Fruit fly (Drosophila melanogaster) whole organism, embryonic: ENCODE results near the gene dmGlut.

Source experiments
- Atf6 ChIP-seq: fragments of 200-800 bp; sonication (Bioruptor generic); IDR thresholded peaks from 2 replicates; pipeline ENCODE4 v1.3.6; 2022; ENCODE audit warnings: missing biosample characterization, missing genetic modification characterization
- CG10462 ChIP-seq: fragments of 200-800 bp; sonication (Bioruptor generic); optimal IDR thresholded peaks from 2 replicates; lab custom pipeline; 2016; ENCODE audit warnings: missing biosample characterization, missing genetic modification characterization
- CG11085 ChIP-seq: fragments of 200-800 bp; sonication (Bioruptor generic); IDR thresholded peaks from 2 replicates; pipeline ENCODE4 v1.3.6; 2022; ENCODE audit warnings: missing biosample characterization, missing genetic modification characterization
- CG11560 ChIP-seq: fragments of 200-800 bp; sonication (Bioruptor generic); IDR thresholded peaks from 3 replicates; pipeline ENCODE4 v1.3.6; 2022; ENCODE audit warnings: missing biosample characterization, missing genetic modification characterization
- CG11695 ChIP-seq: fragments of 200-800 bp; sonication (Bioruptor generic); IDR thresholded peaks from 3 replicates; pipeline ENCODE4 v1.3.6; 2022; ENCODE audit warnings: missing biosample characterization, missing genetic modification characterization
- CG12236 ChIP-seq: fragments of 200-800 bp; sonication (Bioruptor generic); optimal IDR thresholded peaks from 2 replicates; lab custom pipeline; 2016; ENCODE audit warnings: missing biosample characterization, missing genetic modification characterization
- CG18262 ChIP-seq: fragments of 200-800 bp; optimal IDR thresholded peaks from 3 replicates; lab custom pipeline; 2019; ENCODE audit warnings: missing biosample characterization, mild to moderate bottlenecking, missing genetic modification characterization, moderate library complexity
- CG2889 ChIP-seq: fragments of 200-800 bp; sonication (Bioruptor generic); IDR thresholded peaks from 3 replicates; pipeline ENCODE4 v1.3.6; 2022; ENCODE audit warnings: missing biosample characterization, missing genetic modification characterization
- CG31441 ChIP-seq: fragments of 200-800 bp; sonication (Bioruptor generic); IDR thresholded peaks from 2 replicates; pipeline ENCODE4 v1.3.6; 2022; ENCODE audit warnings: missing biosample characterization, missing genetic modification characterization
- CG32767 ChIP-seq: fragments of 200-800 bp; sonication (Bioruptor generic); IDR thresholded peaks from 2 replicates; pipeline ENCODE4 v1.3.6; 2022; ENCODE audit warnings: missing biosample characterization, missing genetic modification characterization
- CG4282 ChIP-seq: fragments of 200-800 bp; sonication (Bioruptor generic); optimal IDR thresholded peaks from 2 replicates; lab custom pipeline; 2016; ENCODE audit warnings: missing biosample characterization, missing genetic modification characterization
- CG5245 ChIP-seq: fragments of 200-800 bp; sonication (Bioruptor generic); optimal IDR thresholded peaks from 3 replicates; lab custom pipeline; 2016; ENCODE audit warnings: missing biosample characterization, missing genetic modification characterization
- CG6813 ChIP-seq: fragments of 200-800 bp; sonication (Bioruptor generic); optimal IDR thresholded peaks from 2 replicates; lab custom pipeline; 2017; ENCODE audit warnings: missing biosample characterization, missing genetic modification characterization, mild to moderate bottlenecking, moderate library complexity, missing genetic modification reagents
- CG7987 ChIP-seq: fragments of 200-800 bp; sonication (Bioruptor generic); optimal IDR thresholded peaks from 2 replicates; lab custom pipeline; 2018; ENCODE audit warnings: missing biosample characterization, mild to moderate bottlenecking, missing genetic modification characterization, moderate library complexity
- CG8089 ChIP-seq: fragments of 200-800 bp; sonication (Bioruptor generic); optimal IDR thresholded peaks from 3 replicates; lab custom pipeline; 2016; ENCODE audit warnings: missing biosample characterization, missing genetic modification characterization
- CG8765 ChIP-seq: fragments of 200-800 bp; sonication (Bioruptor generic); IDR thresholded peaks from 2 replicates; pipeline ENCODE4 v1.3.6; 2022; ENCODE audit warnings: missing biosample characterization, missing genetic modification characterization
- Dad ChIP-seq: fragments of 200-800 bp; sonication (Bioruptor generic); optimal IDR thresholded peaks from 3 replicates; lab custom pipeline; 2016; ENCODE audit warnings: missing biosample characterization, missing genetic modification characterization
- Dfd ChIP-seq, 2 experiments: fragments of >200 bp; optimal IDR thresholded peaks; 2 replicates each; lab custom pipeline; 2017; ENCODE audit warnings: missing biosample characterization in 2 of 2, missing genetic modification characterization in 2 of 2
- Ets65A ChIP-seq: fragments of 200-800 bp; sonication (Bioruptor generic); peaks from one replicate; lab custom pipeline; 2016; ENCODE audit warnings: missing biosample characterization, missing genetic modification characterization
- Ets97D ChIP-seq: fragments of 200-800 bp; sonication (Bioruptor generic); optimal IDR thresholded peaks from 3 replicates; lab custom pipeline; 2016; ENCODE audit warnings: missing biosample characterization, missing genetic modification characterization
- HmgZ ChIP-seq: fragments of 200-800 bp; sonication (Bioruptor generic); optimal IDR thresholded peaks from 2 replicates; lab custom pipeline; 2018; ENCODE audit warnings: missing biosample characterization, mild to moderate bottlenecking, missing genetic modification characterization
- Lhr ChIP-seq: fragments of 200-800 bp; sonication (Bioruptor generic); optimal IDR thresholded peaks from 3 replicates; lab custom pipeline; 2017; ENCODE audit warnings: mild to moderate bottlenecking, missing biosample characterization, missing genetic modification reagents, missing genetic modification characterization
- Nf-YA ChIP-seq: fragments of 200-800 bp; sonication (Bioruptor generic); IDR thresholded peaks from 2 replicates; pipeline ENCODE4 v1.3.6; 2022; ENCODE audit warnings: missing biosample characterization, missing genetic modification characterization
- NfI ChIP-seq: fragments of 200-800 bp; sonication (Bioruptor generic); optimal IDR thresholded peaks from 3 replicates; lab custom pipeline; 2018; ENCODE audit warnings: missing biosample characterization, mild to moderate bottlenecking, missing genetic modification characterization, moderate library complexity
- Oli ChIP-seq: fragments of 200-800 bp; sonication (Bioruptor generic); optimal IDR thresholded peaks from 2 replicates; lab custom pipeline; 2018; ENCODE audit warnings: missing biosample characterization, mild to moderate bottlenecking, missing genetic modification characterization, moderate library complexity
- Sry-δ ChIP-seq: fragments of 200-800 bp; sonication (Bioruptor generic); optimal IDR thresholded peaks from 2 replicates; lab custom pipeline; 2016; ENCODE audit warnings: missing biosample characterization, missing genetic modification characterization
- Ssrp ChIP-seq: fragments of 200-800 bp; sonication (Bioruptor generic); optimal IDR thresholded peaks from 2 replicates; lab custom pipeline; 2018; ENCODE audit warnings: missing biosample characterization, mild to moderate bottlenecking, missing genetic modification characterization, moderate library complexity
- Stat92E ChIP-seq, 3 experiments: fragments of >200 bp in 2 of 3; fragments of 200-800 bp in 1 of 3; sonication (Bioruptor generic) in 1 of 3; optimal IDR thresholded peaks; 2 replicates each; lab custom pipeline; 2017 to 2019; ENCODE audit warnings: missing biosample characterization in 3 of 3, missing genetic modification characterization in 3 of 3, mild to moderate bottlenecking in 1 of 3, moderate library complexity in 1 of 3
- chn ChIP-seq: fragments of 200-800 bp; sonication (Bioruptor generic); optimal IDR thresholded peaks from 2 replicates; lab custom pipeline; 2016; ENCODE audit warnings: missing biosample characterization, missing genetic modification characterization
- corto ChIP-seq: fragments of 200-800 bp; sonication (Bioruptor generic); optimal IDR thresholded peaks from 2 replicates; lab custom pipeline; 2016; ENCODE audit warnings: missing biosample characterization, mild to moderate bottlenecking, missing genetic modification characterization, moderate library complexity
- crc ChIP-seq: fragments of 200-800 bp; sonication (Bioruptor generic); optimal IDR thresholded peaks from 2 replicates; lab custom pipeline; 2016; ENCODE audit warnings: missing biosample characterization, missing genetic modification characterization
- cwo ChIP-seq: fragments of 200-800 bp; sonication (Bioruptor generic); optimal IDR thresholded peaks from 3 replicates; lab custom pipeline; 2017; ENCODE audit warnings: missing biosample characterization, missing genetic modification characterization, mild to moderate bottlenecking, moderate library complexity, missing genetic modification reagents
- eve ChIP-seq, 2 experiments: fragments of >200 bp; optimal IDR thresholded peaks; 2 replicates each; lab custom pipeline; 2017; ENCODE audit warnings: missing biosample characterization in 2 of 2, missing genetic modification characterization in 2 of 2
- fd102C ChIP-seq: fragments of 200-800 bp; sonication (Bioruptor generic); optimal IDR thresholded peaks from 2 replicates; lab custom pipeline; 2018; ENCODE audit warnings: missing biosample characterization, mild to moderate bottlenecking, missing genetic modification characterization, moderate library complexity
- gce ChIP-seq: fragments of 200-800 bp; sonication (Bioruptor generic); IDR thresholded peaks from 3 replicates; pipeline ENCODE4 v1.3.6; 2022; ENCODE audit warnings: missing biosample characterization, missing genetic modification characterization
- gcm ChIP-seq: fragments of 200-800 bp; sonication (Bioruptor generic); optimal IDR thresholded peaks from 2 replicates; lab custom pipeline; 2019; ENCODE audit warnings: missing biosample characterization, mild to moderate bottlenecking, missing genetic modification characterization, moderate library complexity
- grau ChIP-seq: fragments of 200-800 bp; optimal IDR thresholded peaks from 3 replicates; lab custom pipeline; 2019; ENCODE audit warnings: missing biosample characterization, mild to moderate bottlenecking, missing genetic modification characterization, moderate library complexity
- hb ChIP-seq: fragments of 200-800 bp; sonication (Bioruptor generic); IDR thresholded peaks from 3 replicates; pipeline ENCODE4 v1.3.6; 2022; ENCODE audit warnings: missing biosample characterization, missing genetic modification characterization; ENCODE audit not compliant: partially characterized antibody
- mld ChIP-seq: fragments of 200-800 bp; sonication (Bioruptor generic); IDR thresholded peaks from 3 replicates; pipeline ENCODE4 v1.3.6; 2022; ENCODE audit warnings: missing biosample characterization, missing genetic modification characterization; ENCODE audit not compliant: partially characterized antibody
- nmo ChIP-seq: fragments of 200-800 bp; sonication (Bioruptor generic); optimal IDR thresholded peaks from 2 replicates; lab custom pipeline; 2018; ENCODE audit warnings: missing biosample characterization, mild to moderate bottlenecking, missing genetic modification characterization, moderate library complexity
- pzg ChIP-seq: fragments of 200-800 bp; sonication (Bioruptor generic); optimal IDR thresholded peaks from 3 replicates; lab custom pipeline; 2018; ENCODE audit warnings: missing biosample characterization, mild to moderate bottlenecking, missing genetic modification characterization, moderate library complexity
- run ChIP-seq: fragments of 200-800 bp; sonication (Bioruptor generic); optimal IDR thresholded peaks from 3 replicates; lab custom pipeline; 2018; ENCODE audit warnings: missing biosample characterization, mild to moderate bottlenecking, missing genetic modification characterization
- schlank ChIP-seq: fragments of 200-800 bp; sonication (Bioruptor generic); optimal IDR thresholded peaks from 2 replicates; lab custom pipeline; 2018; ENCODE audit warnings: missing biosample characterization, mild to moderate bottlenecking, missing genetic modification characterization
- scrt ChIP-seq: fragments of 200-800 bp; sonication (Bioruptor generic); optimal IDR thresholded peaks from 2 replicates; lab custom pipeline; 2018; ENCODE audit warnings: missing biosample characterization, mild to moderate bottlenecking, missing genetic modification characterization, moderate library complexity
- slbo ChIP-seq: fragments of 200-800 bp; sonication (Bioruptor generic); IDR thresholded peaks from 2 replicates; pipeline ENCODE4 v1.3.6; 2022; ENCODE audit warnings: missing biosample characterization, missing genetic modification characterization
- stwl ChIP-seq: fragments of 200-800 bp; sonication (Bioruptor generic); optimal IDR thresholded peaks from 3 replicates; lab custom pipeline; 2018; ENCODE audit warnings: missing biosample characterization, mild to moderate bottlenecking, missing genetic modification characterization, moderate library complexity
- tgo ChIP-seq: fragments of 200-800 bp; sonication (Bioruptor generic); IDR thresholded peaks from 3 replicates; pipeline ENCODE4 v1.3.6; 2022; ENCODE audit warnings: missing biosample characterization, missing genetic modification characterization
- tin ChIP-seq: fragments of 200-800 bp; sonication (Bioruptor generic); optimal IDR thresholded peaks from 3 replicates; lab custom pipeline; 2016; ENCODE audit warnings: missing biosample characterization, missing genetic modification characterization
- tx ChIP-seq: fragments of 200-800 bp; sonication (Bioruptor generic); optimal IDR thresholded peaks from 2 replicates; lab custom pipeline; 2016; ENCODE audit warnings: missing biosample characterization, missing genetic modification characterization
- unpg ChIP-seq: fragments of 200-800 bp; sonication (Bioruptor generic); optimal IDR thresholded peaks from 3 replicates; lab custom pipeline; 2018; ENCODE audit warnings: missing biosample characterization, mild to moderate bottlenecking, missing genetic modification characterization, moderate library complexity

dmGlut gene

dm6 chr2L:12065683-12066386 is 38.6 kb downstream of the dmGlut start (continued):
- TF ChIP-seq schlank (tag; lab: Kevin White, UChicago) (no peak), scrt (GFP tag; lab: Kevin White, UChicago) (no peak), mld (GFP tag; lab: Robert Waterston, UW) (no peak), grau (peak; percentile 45), Ssrp (tag; lab: Kevin White, UChicago) (peak; percentile 49), NfI (GFP tag; lab: Kevin White, UChicago) (no peak), gce (GFP tag; lab: Robert Waterston, UW) (no peak), fd102C (GFP tag; lab: Kevin White, UChicago) (no peak), Nf-YA (no peak), Dfd (GFP tag; optimal IDR thresholded peaks at IDR 0.05; lab: Kevin White, UChicago) (no peak), CG8089 (GFP tag; lab: Kevin White, UChicago) (no peak), Atf6 (GFP tag; lab: Robert Waterston, UW) (no peak), tin (GFP tag; lab: Kevin White, UChicago) (no peak), unpg (GFP tag; lab: Kevin White, UChicago) (peak; percentile 47), eve (GFP tag; optimal IDR thresholded peaks at IDR 0.05; lab: Kevin White, UChicago) (no peak), CG7987 (no peak), slbo (GFP tag; lab: Robert Waterston, UW) (no peak), Ets65A (GFP tag; lab: Kevin White, UChicago) (no peak), nmo (GFP tag; lab: Kevin White, UChicago) (peak; percentile 69), CG5245 (GFP tag; lab: Kevin White, UChicago) (no peak), Sry-δ (no peak), tx (GFP tag; lab: Kevin White, UChicago) (no peak), CG11560 (no peak), CG2889 (GFP tag; lab: Robert Waterston, UW) (no peak), stwl (tag; lab: Kevin White, UChicago) (no peak), Lhr (GFP tag; lab: Kevin White, UChicago) (no peak), Stat92E (GFP tag; optimal IDR thresholded peaks at IDR 0.05; lab: Kevin White, UChicago) (no peak), crc (no peak), pzg (no peak), tgo (no peak; the same call in 2 of the 3 replicates), CG10462 (GFP tag; lab: Kevin White, UChicago) (no peak), CG8765 (GFP tag; lab: Robert Waterston, UW) (no peak), CG11085 (GFP tag; lab: Robert Waterston, UW) (no peak), CG31441 (GFP tag; lab: Robert Waterston, UW) (peak; percentile 68), Dad (GFP tag; lab: Kevin White, UChicago) (no peak), Oli (tag; lab: Kevin White, UChicago) (peak; percentile 17), chn (GFP tag; lab: Kevin White, UChicago) (no peak), hb (no peak), CG4282 (GFP tag; lab: Kevin White, UChicago) (no peak), cwo (no peak), run (tag; lab: Kevin White, UChicago) (no peak), CG12236 (GFP tag; lab: Kevin White, UChicago) (no peak), CG6813 (peak; percentile 35), CG18262 (tag; lab: Kevin White, UChicago) (peak; percentile 79), CG32767 (GFP tag; lab: Robert Waterston, UW) (no peak), corto (GFP tag; lab: Kevin White, UChicago) (peak; percentile 15), gcm (GFP tag; lab: Kevin White, UChicago) (peak; percentile 52), HmgZ (tag; lab: Kevin White, UChicago) (no peak), Ets97D (GFP tag; lab: Kevin White, UChicago) (no peak), CG11695 (GFP tag; lab: Robert Waterston, UW) (no peak)
